Worm (Caenorhabditis elegans) whole organism, mixed stage, embryonic: ENCODE results near the gene B0244.5.
A peak's percentile ranks its signal among the peaks of the same experiment; 100 is the strongest.

Experiments
- M03D4.4 ChIP-seq: sonication (generic microtip); optimal IDR thresholded peaks from 2 replicates; lab custom pipeline; 2017; ENCODE audit warnings: mild to moderate bottlenecking, missing genetic modification characterization, missing compliant biosample characterization
- bed-3 ChIP-seq: fragments of 200-800 bp; sonication (Bioruptor generic); optimal IDR thresholded peaks from 3 replicates; lab custom pipeline; 2018; ENCODE audit warnings: mild to moderate bottlenecking, missing genetic modification characterization, moderate library complexity, missing compliant biosample characterization
- blmp-1 ChIP-seq: fragments of 150-350 bp; optimal IDR thresholded peaks from 2 replicates; lab custom pipeline; 2014; ENCODE audit warnings: missing biosample characterization, missing genetic modification characterization
- ceh-39 ChIP-seq: fragments of 150-350 bp; optimal IDR thresholded peaks from 2 replicates; lab custom pipeline; 2014; ENCODE audit warnings: missing biosample characterization, missing genetic modification characterization
- ceh-43 ChIP-seq: fragments of 200-800 bp; sonication (Bioruptor generic); optimal IDR thresholded peaks from 2 replicates; lab custom pipeline; 2018; ENCODE audit warnings: mild to moderate bottlenecking, missing genetic modification characterization, moderate library complexity, missing compliant biosample characterization
- ceh-83 ChIP-seq: fragments of 200-800 bp; sonication (Bioruptor generic); optimal IDR thresholded peaks from 2 replicates; lab custom pipeline; 2018; ENCODE audit warnings: mild to moderate bottlenecking, missing genetic modification characterization, missing compliant biosample characterization
- ces-1 ChIP-seq: fragments of 150-350 bp; optimal IDR thresholded peaks from 2 replicates; lab custom pipeline; 2014; ENCODE audit warnings: missing biosample characterization, missing genetic modification reagents, missing genetic modification characterization
- cnd-1 ChIP-seq: fragments of 200-800 bp; sonication (Bioruptor generic); optimal IDR thresholded peaks from 2 replicates; lab custom pipeline; 2018; ENCODE audit warnings: mild to moderate bottlenecking, missing genetic modification characterization, missing compliant biosample characterization
- drap-1 ChIP-seq: fragments of 200-800 bp; sonication (Bioruptor generic); optimal IDR thresholded peaks from 3 replicates; lab custom pipeline; 2018; ENCODE audit warnings: mild to moderate bottlenecking, missing genetic modification characterization, missing compliant biosample characterization
- elt-1 ChIP-seq: sonication (generic microtip); optimal IDR thresholded peaks from 2 replicates; lab custom pipeline; 2017; ENCODE audit warnings: missing genetic modification characterization, mild to moderate bottlenecking, missing compliant biosample characterization, antibody characterized with exemption, moderate library complexity, borderline replicate concordance; ENCODE audit not compliant: insufficient read depth
- elt-3 ChIP-seq: fragments of 150-350 bp; optimal IDR thresholded peaks from 2 replicates; lab custom pipeline; 2014; ENCODE audit warnings: missing biosample characterization, missing genetic modification characterization
- flh-1 ChIP-seq: fragments of 200-800 bp; sonication (Bioruptor generic); optimal IDR thresholded peaks from 2 replicates; lab custom pipeline; 2018; ENCODE audit warnings: mild to moderate bottlenecking, missing genetic modification characterization, moderate library complexity, missing compliant biosample characterization
- ham-2 ChIP-seq: fragments of 200-800 bp; sonication (Bioruptor generic); optimal IDR thresholded peaks from 2 replicates; lab custom pipeline; 2018; ENCODE audit warnings: mild to moderate bottlenecking, missing genetic modification characterization, missing compliant biosample characterization
- hlh-1 ChIP-seq: fragments of 150-350 bp; optimal IDR thresholded peaks from 2 replicates; lab custom pipeline; 2014; ENCODE audit warnings: missing biosample characterization, missing genetic modification reagents, missing genetic modification characterization
- lin-13 ChIP-seq: fragments of 150-350 bp; optimal IDR thresholded peaks from 2 replicates; lab custom pipeline; 2014; ENCODE audit warnings: missing biosample characterization, missing genetic modification characterization
- lin-32 ChIP-seq: fragments of 200-800 bp; sonication (Bioruptor generic); optimal IDR thresholded peaks from 2 replicates; lab custom pipeline; 2018; ENCODE audit warnings: mild to moderate bottlenecking, missing genetic modification characterization, missing compliant biosample characterization
- lsy-2 ChIP-seq: fragments of 150-350 bp; optimal IDR thresholded peaks from 2 replicates; lab custom pipeline; 2014; ENCODE audit warnings: missing biosample characterization, missing genetic modification characterization
- mab-5 ChIP-seq: fragments of 150-350 bp; optimal IDR thresholded peaks from 2 replicates; lab custom pipeline; 2014; ENCODE audit warnings: missing biosample characterization, missing genetic modification characterization
- mep-1 ChIP-seq: fragments of 150-350 bp; optimal IDR thresholded peaks from 2 replicates; lab custom pipeline; 2017; ENCODE audit warnings: missing biosample characterization, missing genetic modification reagents, missing genetic modification characterization, inconsistent platforms
- mls-2 ChIP-seq: sonication (generic microtip); optimal IDR thresholded peaks from 2 replicates; lab custom pipeline; 2016; ENCODE audit warnings: mild to moderate bottlenecking, missing genetic modification characterization, moderate library complexity, missing compliant biosample characterization
- nhr-12 ChIP-seq: fragments of 150-350 bp; optimal IDR thresholded peaks from 2 replicates; lab custom pipeline; 2014; ENCODE audit warnings: missing biosample characterization, missing genetic modification characterization
- nhr-2 ChIP-seq: fragments of 150-350 bp; optimal IDR thresholded peaks from 2 replicates; lab custom pipeline; 2014; ENCODE audit warnings: missing biosample characterization, missing genetic modification characterization
- nhr-237 ChIP-seq: fragments of 150-350 bp; optimal IDR thresholded peaks from 2 replicates; lab custom pipeline; 2014; ENCODE audit warnings: missing biosample characterization, missing genetic modification characterization
- nhr-28 ChIP-seq: fragments of 150-350 bp; optimal IDR thresholded peaks from 2 replicates; lab custom pipeline; 2014; ENCODE audit warnings: missing biosample characterization, missing genetic modification characterization
- nhr-76 ChIP-seq: sonication (generic microtip); optimal IDR thresholded peaks from 2 replicates; lab custom pipeline; 2017; ENCODE audit warnings: missing biosample characterization, missing genetic modification characterization
- pha-4 ChIP-seq: fragments of 150-350 bp; optimal IDR thresholded peaks from 2 replicates; lab custom pipeline; 2018; ENCODE audit warnings: missing biosample characterization, missing genetic modification reagents, missing genetic modification characterization
- sem-2 ChIP-seq: fragments of 200-800 bp; sonication (Bioruptor generic); optimal IDR thresholded peaks from 2 replicates; lab custom pipeline; 2018; ENCODE audit warnings: mild to moderate bottlenecking, missing genetic modification characterization, missing compliant biosample characterization
- snpc-4 ChIP-seq: fragments of 150-350 bp; optimal IDR thresholded peaks from 2 replicates; lab custom pipeline; 2014; ENCODE audit warnings: missing biosample characterization, missing genetic modification characterization
- sptf-1 ChIP-seq: sonication (generic microtip); optimal IDR thresholded peaks from 2 replicates; lab custom pipeline; 2017; ENCODE audit warnings: mild to moderate bottlenecking, missing genetic modification characterization, moderate library complexity, missing compliant biosample characterization
- tbx-8 ChIP-seq: fragments of 200-800 bp; sonication (Bioruptor generic); optimal IDR thresholded peaks from 2 replicates; lab custom pipeline; 2018; ENCODE audit warnings: mild to moderate bottlenecking, missing genetic modification characterization, moderate library complexity, missing compliant biosample characterization
- unc-120 ChIP-seq: sonication (generic microtip); optimal IDR thresholded peaks from 2 replicates; lab custom pipeline; 2017; ENCODE audit warnings: missing genetic modification characterization, missing compliant biosample characterization; ENCODE audit not compliant: poor library complexity, severe bottlenecking
- unc-39 ChIP-seq: fragments of 150-350 bp; optimal IDR thresholded peaks from 2 replicates; lab custom pipeline; 2014; ENCODE audit warnings: missing biosample characterization, missing genetic modification characterization
- unc-62 ChIP-seq: fragments of 150-350 bp; optimal IDR thresholded peaks from 2 replicates; lab custom pipeline; 2014; ENCODE audit warnings: missing biosample characterization, missing genetic modification reagents, missing genetic modification characterization
- zip-8 ChIP-seq: fragments of 150-350 bp; optimal IDR thresholded peaks from 2 replicates; lab custom pipeline; 2014; ENCODE audit warnings: missing biosample characterization, missing genetic modification characterization
- ztf-11 ChIP-seq: fragments of 150-350 bp; optimal IDR thresholded peaks from 2 replicates; lab custom pipeline; 2014; ENCODE audit warnings: missing biosample characterization, missing genetic modification characterization

B0244.5 gene

DNA sequence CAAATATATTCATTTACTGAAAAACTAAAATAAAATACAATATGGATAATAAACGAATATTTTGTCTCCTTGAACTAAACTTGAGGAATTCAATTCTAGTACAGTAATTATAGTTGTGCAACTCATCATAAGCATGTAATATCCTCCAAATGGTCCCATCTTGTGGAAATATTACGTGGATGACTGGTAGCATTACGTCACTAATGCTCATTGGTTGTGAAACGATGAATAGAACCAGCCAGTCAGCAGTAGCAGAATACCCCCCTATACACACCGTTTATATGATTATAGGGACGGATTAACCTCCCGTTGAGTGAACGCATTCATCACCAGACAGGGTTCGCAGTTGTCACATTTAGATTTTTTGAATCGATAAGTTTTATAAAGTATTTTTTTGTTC lies 26.3 kb upstream of the B0244.5 start:
- no peak for TF ChIP-seq mep-1 (tag; lab: Kevin White, UChicago)
- no peak for TF ChIP-seq nhr-237 (tag; lab: Kevin White, UChicago)
- no peak for TF ChIP-seq nhr-12 (tag; lab: Kevin White, UChicago)
- peak; percentile 6 for TF ChIP-seq ztf-11
- TF ChIP-seq unc-120 (tag; lab: Kevin White, UChicago), result no peak
- no peak for TF ChIP-seq ham-2 (GFP tag; lab: Kevin White, UChicago)
- no peak for TF ChIP-seq sptf-1 (tag; lab: Kevin White, UChicago)
- TF ChIP-seq cnd-1 (tag; lab: Kevin White, UChicago), result no peak
- no peak for TF ChIP-seq nhr-76 (tag; lab: Kevin White, UChicago)
- TF ChIP-seq blmp-1 (tag; lab: Kevin White, UChicago), result no peak
- TF ChIP-seq elt-3 (tag; lab: Kevin White, UChicago), result no peak
- TF ChIP-seq snpc-4 (tag; lab: Kevin White, UChicago), result no peak
- TF ChIP-seq bed-3 (GFP tag; lab: Kevin White, UChicago), result no peak
- TF ChIP-seq mls-2 (tag; lab: Kevin White, UChicago), result no peak
- no peak for TF ChIP-seq unc-39 (tag; lab: Kevin White, UChicago)
- no peak for TF ChIP-seq tbx-8 (GFP tag; lab: Kevin White, UChicago)
- no peak for TF ChIP-seq nhr-28 (tag; lab: Kevin White, UChicago)
- no peak for TF ChIP-seq ceh-43 (GFP tag; lab: Kevin White, UChicago)
- TF ChIP-seq sem-2 (GFP tag; lab: Kevin White, UChicago), result no peak
- peak; percentile 91 for TF ChIP-seq nhr-2 (tag; lab: Kevin White, UChicago)
- no peak for TF ChIP-seq elt-1 (tag; lab: Kevin White, UChicago)
- TF ChIP-seq lin-13, result no peak
- TF ChIP-seq lsy-2 (tag; lab: Kevin White, UChicago), result no peak
- no peak for TF ChIP-seq pha-4 (tag; lab: Kevin White, UChicago)
- no peak for TF ChIP-seq lin-32
- no peak for TF ChIP-seq hlh-1 (tag; lab: Kevin White, UChicago)
- no peak for TF ChIP-seq ceh-83 (GFP tag; lab: Kevin White, UChicago)
- peak; percentile 89 for TF ChIP-seq zip-8 (tag; lab: Kevin White, UChicago)
- TF ChIP-seq M03D4.4 (tag; lab: Kevin White, UChicago), result no peak
- TF ChIP-seq mab-5 (tag; lab: Kevin White, UChicago), result no peak
- TF ChIP-seq ceh-39 (tag; lab: Kevin White, UChicago), result peak; percentile 50
- TF ChIP-seq unc-62 (GFP tag; lab: Kevin White, UChicago), result peak; percentile 23
- TF ChIP-seq ces-1 (GFP tag; lab: Kevin White, UChicago), result peak; percentile 26
- TF ChIP-seq flh-1, result no peak
- TF ChIP-seq drap-1 (GFP tag; lab: Kevin White, UChicago), result no peak

DNA sequence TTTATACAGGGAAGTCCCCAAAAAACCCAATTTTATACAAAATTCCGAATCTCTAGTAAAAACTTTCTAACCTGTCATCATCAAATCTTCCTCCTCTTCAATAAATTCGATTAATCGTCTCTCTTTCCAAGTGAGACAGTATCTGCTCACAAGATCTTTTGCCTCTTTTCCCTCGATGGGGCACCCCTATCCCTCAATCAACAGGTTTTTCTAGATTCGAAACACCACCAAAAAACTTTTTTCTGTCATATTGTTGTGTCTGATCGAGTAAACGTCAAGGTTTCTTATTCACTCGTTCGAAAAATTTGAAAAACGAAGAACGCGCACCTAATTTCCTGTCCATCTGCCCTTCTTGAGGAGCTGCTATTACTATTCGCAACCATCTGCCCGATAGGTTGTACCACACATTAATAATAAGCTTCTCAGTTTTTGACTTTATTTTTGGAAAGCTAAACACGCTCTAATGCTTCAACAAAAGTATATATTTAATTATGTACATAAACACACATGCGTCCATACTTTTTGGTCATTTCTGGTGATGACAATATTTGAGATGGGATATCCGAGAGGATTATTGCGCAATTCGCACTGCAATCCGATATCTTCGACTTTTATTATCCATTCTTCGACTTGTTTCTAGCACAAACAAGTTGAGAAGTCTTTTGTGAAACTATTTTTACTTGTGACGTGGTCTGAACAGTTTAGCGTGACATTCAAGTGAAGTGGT lies 25.4 kb upstream of the B0244.5 start:
- peak; percentile 3 for TF ChIP-seq lin-32
- TF ChIP-seq blmp-1 (tag; lab: Kevin White, UChicago), result no peak
- peak; percentile 90 for TF ChIP-seq zip-8 (tag; lab: Kevin White, UChicago)
- no peak for TF ChIP-seq ham-2 (GFP tag; lab: Kevin White, UChicago)
- no peak for TF ChIP-seq drap-1 (GFP tag; lab: Kevin White, UChicago)
- TF ChIP-seq cnd-1 (tag; lab: Kevin White, UChicago), result peak; percentile 3
- peak; percentile 54 for TF ChIP-seq nhr-2 (tag; lab: Kevin White, UChicago)
- peak; percentile 42 for TF ChIP-seq ces-1 (GFP tag; lab: Kevin White, UChicago)

DNA sequence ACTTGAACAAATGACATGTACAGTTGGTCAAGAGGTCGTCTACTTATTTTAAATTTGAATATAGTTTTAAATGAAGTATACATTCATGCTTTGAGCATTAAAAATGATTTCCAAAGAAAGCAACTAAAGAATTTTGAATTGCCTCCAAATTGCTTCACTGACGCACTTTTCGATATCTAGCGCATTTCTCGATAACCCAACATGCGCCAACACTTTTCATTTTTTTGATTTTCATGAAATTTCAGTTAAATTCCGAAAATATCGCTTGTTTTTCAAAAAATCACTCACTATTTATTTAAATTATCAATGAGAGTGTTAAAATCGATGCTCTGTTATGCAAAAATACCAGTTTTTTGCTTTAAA lies 24.9 kb upstream of the B0244.5 start:
- TF ChIP-seq unc-62 (GFP tag; lab: Kevin White, UChicago) (no peak), mab-5 (tag; lab: Kevin White, UChicago) (no peak), elt-1 (tag; lab: Kevin White, UChicago) (no peak), ztf-11 (no peak), nhr-237 (tag; lab: Kevin White, UChicago) (no peak), ces-1 (GFP tag; lab: Kevin White, UChicago) (no peak), nhr-28 (tag; lab: Kevin White, UChicago) (no peak), unc-120 (tag; lab: Kevin White, UChicago) (no peak), blmp-1 (tag; lab: Kevin White, UChicago) (no peak), tbx-8 (GFP tag; lab: Kevin White, UChicago) (no peak), ceh-83 (GFP tag; lab: Kevin White, UChicago) (no peak), pha-4 (tag; lab: Kevin White, UChicago) (no peak), lin-32 (no peak), ceh-43 (GFP tag; lab: Kevin White, UChicago) (no peak), elt-3 (tag; lab: Kevin White, UChicago) (no peak), zip-8 (tag; lab: Kevin White, UChicago) (no peak)
- TF ChIP-seq, all 35 proteins: peak for 0
